Worm (Caenorhabditis elegans) whole organism, early embryonic: ENCODE results near the gene prx-19.

Source experiments
- B0310.2 ChIP-seq: sonication (generic microtip); optimal IDR thresholded peaks from 2 replicates; lab custom pipeline; 2016; ENCODE audit warnings: mild to moderate bottlenecking, missing genetic modification characterization, missing compliant biosample characterization
- F13C5.2 ChIP-seq: sonication (generic microtip); optimal IDR thresholded peaks from 2 replicates; lab custom pipeline; 2017; ENCODE audit warnings: mild to moderate bottlenecking, missing genetic modification characterization, inconsistent platforms, missing compliant biosample characterization
- aly-1 ChIP-seq: sonication (generic microtip); optimal IDR thresholded peaks from 2 replicates; lab custom pipeline; 2016; ENCODE audit warnings: missing genetic modification characterization, missing compliant biosample characterization
- ama-1 ChIP-seq: fragments of 150-350 bp; optimal IDR thresholded peaks from 2 replicates; lab custom pipeline; 2014
- ceh-13 ChIP-seq: fragments of 200-800 bp; sonication (Bioruptor generic); optimal IDR thresholded peaks from 2 replicates; lab custom pipeline; 2018; ENCODE audit warnings: mild to moderate bottlenecking, missing genetic modification characterization, missing compliant biosample characterization
- ceh-36 ChIP-seq: sonication (generic microtip); optimal IDR thresholded peaks from 2 replicates; lab custom pipeline; 2016; ENCODE audit warnings: missing genetic modification characterization, inconsistent platforms, missing compliant biosample characterization
- ets-7 ChIP-seq: sonication (generic microtip); optimal IDR thresholded peaks from 2 replicates; lab custom pipeline; 2016; ENCODE audit warnings: missing genotype, missing genetic modification characterization, missing compliant biosample characterization
- flt-1 ChIP-seq: fragments of 200-800 bp; sonication (Bioruptor generic); IDR thresholded peaks from 2 replicates; pipeline ENCODE4 v1.3.6; 2022; ENCODE audit warnings: missing genetic modification characterization, missing compliant biosample characterization
- hmbx-1 ChIP-seq: sonication (generic microtip); optimal IDR thresholded peaks from 2 replicates; lab custom pipeline; 2016; ENCODE audit warnings: mild to moderate bottlenecking, missing genetic modification characterization, missing compliant biosample characterization
- hmg-4 ChIP-seq: fragments of 200-800 bp; sonication (Bioruptor generic); optimal IDR thresholded peaks from 2 replicates; lab custom pipeline; 2018; ENCODE audit warnings: mild to moderate bottlenecking, missing genetic modification characterization, missing compliant biosample characterization
- hnd-1 ChIP-seq: sonication (generic microtip); optimal IDR thresholded peaks from 2 replicates; lab custom pipeline; 2016; ENCODE audit warnings: missing genetic modification characterization, missing compliant biosample characterization
- pes-1 ChIP-seq: fragments of 200-800 bp; sonication (Bioruptor generic); IDR thresholded peaks from 2 replicates; pipeline ENCODE4 v1.3.6; 2022; ENCODE audit warnings: missing genetic modification reagents, missing genetic modification characterization, missing compliant biosample characterization
- scrt-1 ChIP-seq: fragments of 200-800 bp; sonication (Bioruptor generic); IDR thresholded peaks from 2 replicates; pipeline ENCODE4 v1.3.6; 2022; ENCODE audit warnings: missing genetic modification characterization, missing compliant biosample characterization
- sea-1 ChIP-seq: fragments of 200-800 bp; sonication (Bioruptor generic); conservative IDR thresholded peaks from 2 replicates; pipeline ENCODE4 v1.3.6; 2022; ENCODE audit warnings: missing genetic modification characterization, missing compliant biosample characterization
- tbx-11 ChIP-seq: fragments of 200-800 bp; sonication (Bioruptor generic); IDR thresholded peaks from 2 replicates; pipeline ENCODE4 v1.3.6; 2022; ENCODE audit warnings: missing genetic modification characterization, missing compliant biosample characterization
- tbx-37 ChIP-seq: fragments of 200-800 bp; sonication (Bioruptor generic); conservative IDR thresholded peaks from 2 replicates; pipeline ENCODE4 v1.3.6; 2022; ENCODE audit warnings: missing genetic modification reagents, missing genetic modification characterization, missing compliant biosample characterization
- tra-4 ChIP-seq: sonication (generic microtip); optimal IDR thresholded peaks from 2 replicates; lab custom pipeline; 2017; ENCODE audit warnings: missing genetic modification characterization, missing compliant biosample characterization

Gene prx-19

DNA sequence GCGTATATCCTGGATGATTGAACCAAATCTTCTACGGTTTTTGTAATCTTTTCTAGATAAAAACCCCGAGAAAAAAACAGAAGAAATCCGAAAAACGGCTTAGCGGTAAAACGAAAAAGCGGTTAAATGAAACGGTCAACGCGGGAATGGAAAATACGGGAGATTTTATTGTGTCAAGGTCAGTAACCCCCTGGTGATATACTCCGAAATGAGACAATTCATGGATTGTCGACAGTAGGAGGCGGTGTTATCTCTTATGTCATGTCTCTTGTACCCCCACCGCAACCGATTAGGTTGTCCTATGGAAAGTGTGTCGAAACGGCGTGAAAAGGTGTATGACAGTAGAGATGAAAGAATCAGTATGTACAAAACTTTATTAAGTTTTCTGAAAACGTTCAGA, 35.0 kb upstream of the prx-19 start:
- TF ChIP-seq pes-1 (no peak), hmg-4 (GFP tag; lab: Kevin White, UChicago) (no peak), tbx-11 (GFP tag; lab: Robert Waterston, UW) (no peak), tra-4 (tag; lab: Kevin White, UChicago) (no peak), B0310.2 (tag; lab: Kevin White, UChicago) (no peak), aly-1 (tag; lab: Kevin White, UChicago) (no peak), sea-1 (GFP tag; lab: Robert Waterston, UW) (no peak)

DNA sequence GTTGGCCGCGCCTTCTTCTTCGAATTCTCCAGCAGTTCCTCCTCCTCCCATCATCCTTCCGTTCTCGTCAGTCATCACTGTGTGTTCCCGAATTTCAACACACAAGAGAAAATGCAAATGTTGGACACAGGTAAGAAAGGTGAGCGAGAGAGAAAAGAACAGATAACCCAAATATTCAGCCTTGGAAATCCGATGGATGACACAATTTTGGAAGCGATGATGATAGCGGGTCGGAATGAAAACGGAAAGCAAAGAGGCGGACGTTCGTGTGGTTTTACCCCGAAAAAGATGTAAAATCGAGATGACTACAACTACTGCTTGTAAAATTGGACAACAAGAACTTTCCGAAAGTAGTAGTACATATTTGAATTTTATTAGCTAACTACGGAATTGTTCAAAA, 30.7 kb upstream of the prx-19 start:
- no peak for TF ChIP-seq ets-7 (tag; lab: Kevin White, UChicago)
- TF ChIP-seq flt-1 (GFP tag; lab: Robert Waterston, UW) = no peak
- TF ChIP-seq hmbx-1 (tag; lab: Kevin White, UChicago) = no peak
- TF ChIP-seq tbx-11 (GFP tag; lab: Robert Waterston, UW) = no peak
- no peak for TF ChIP-seq aly-1 (tag; lab: Kevin White, UChicago)
- no peak for TF ChIP-seq hnd-1
- TF ChIP-seq hmg-4 (GFP tag; lab: Kevin White, UChicago) = peak; percentile 18

DNA sequence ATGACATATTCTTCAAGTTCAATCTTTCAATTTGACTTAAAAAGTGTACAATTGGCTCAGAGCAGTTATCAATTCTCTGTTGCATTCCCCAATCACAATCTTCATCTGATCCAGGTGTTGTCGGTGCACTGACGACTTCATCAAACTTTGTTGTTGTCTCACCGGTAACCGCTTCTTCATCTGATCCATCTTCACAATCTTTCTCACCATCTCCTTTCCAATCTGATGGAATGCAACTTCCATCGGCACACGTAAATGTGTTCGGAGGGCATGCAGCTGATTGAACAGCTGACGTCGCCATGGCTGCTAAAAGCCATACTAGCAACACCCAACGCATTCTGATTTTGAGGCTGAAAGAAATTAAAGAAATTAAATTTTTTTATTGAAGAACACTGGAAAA, 29.0 kb upstream of the prx-19 start, which contains the start of gene F44E2.4:
F44E2.4 (minus strand) TSS at position 350 of the 400 bp plus-strand sequence.
- TF ChIP-seq ceh-36 = no peak
- no peak for TF ChIP-seq ceh-13 (GFP tag; lab: Kevin White, UChicago)
- no peak for TF ChIP-seq hmg-4 (GFP tag; lab: Kevin White, UChicago)
- no peak for TF ChIP-seq sea-1 (GFP tag; lab: Robert Waterston, UW)
- no peak for TF ChIP-seq F13C5.2 (tag; lab: Kevin White, UChicago)
- no peak for TF ChIP-seq aly-1 (tag; lab: Kevin White, UChicago)
- TF ChIP-seq flt-1 (GFP tag; lab: Robert Waterston, UW) = no peak
- TF ChIP-seq ama-1 (lab: Kevin White, UChicago) = no peak
- no peak for TF ChIP-seq tbx-11 (GFP tag; lab: Robert Waterston, UW)
- TF ChIP-seq B0310.2 (tag; lab: Kevin White, UChicago) = no peak
- no peak for TF ChIP-seq hmbx-1 (tag; lab: Kevin White, UChicago)
- TF ChIP-seq ets-7 (tag; lab: Kevin White, UChicago) = no peak

DNA sequence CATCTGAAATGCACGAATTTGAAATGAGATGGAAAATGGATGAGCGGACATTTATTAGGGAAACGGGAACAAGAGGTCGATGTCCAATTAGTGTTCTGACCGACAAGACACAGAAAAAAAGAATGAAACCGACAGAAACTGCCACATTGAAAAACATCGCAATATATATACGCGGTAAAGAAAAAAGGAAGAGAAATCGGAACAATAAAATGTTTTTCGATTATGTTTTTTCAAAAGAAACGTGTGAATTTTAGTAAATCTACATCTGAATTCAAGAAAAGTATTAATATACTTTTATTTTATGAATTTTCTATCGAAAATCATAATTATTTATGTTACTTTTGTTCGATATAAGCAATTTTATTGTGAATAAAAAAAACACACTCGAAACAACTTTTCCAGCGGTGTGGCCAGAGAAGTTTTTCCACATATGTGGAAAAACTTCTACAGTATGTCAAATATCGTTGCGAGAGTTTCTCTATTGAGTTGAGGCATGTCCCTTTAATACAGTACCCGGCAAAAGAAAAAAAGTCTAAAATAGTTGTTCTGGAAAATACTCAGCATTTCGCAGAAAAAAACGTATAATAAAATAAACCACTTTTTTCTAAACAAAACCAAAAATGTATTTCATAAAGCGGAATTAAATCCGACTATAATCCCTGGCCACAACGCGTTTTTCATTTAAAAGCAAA, 22.1 kb upstream of the prx-19 start, which contains the start of gene F44E2.10:
F44E2.10 (minus strand) TSS at position 51 of the 692 bp plus-strand sequence.
- no peak for TF ChIP-seq ama-1 (lab: Kevin White, UChicago)
- TF ChIP-seq scrt-1 (GFP tag; lab: Robert Waterston, UW) = no peak
- TF ChIP-seq F13C5.2 (tag; lab: Kevin White, UChicago) = no peak
- no peak for TF ChIP-seq ets-7 (tag; lab: Kevin White, UChicago)
- TF ChIP-seq hmg-4 (GFP tag; lab: Kevin White, UChicago) = no peak
- TF ChIP-seq pes-1 = no peak
- TF ChIP-seq flt-1 (GFP tag; lab: Robert Waterston, UW) = no peak
- TF ChIP-seq B0310.2 (tag; lab: Kevin White, UChicago) = no peak
- TF ChIP-seq ceh-36 = no peak
- TF ChIP-seq aly-1 (tag; lab: Kevin White, UChicago) = no peak
- TF ChIP-seq hnd-1 = no peak
- TF ChIP-seq tra-4 (tag; lab: Kevin White, UChicago) = no peak
- TF ChIP-seq tbx-11 (GFP tag; lab: Robert Waterston, UW) = no peak
- TF ChIP-seq tbx-37 (GFP tag; lab: Robert Waterston, UW) = no peak
- TF ChIP-seq hmbx-1 (tag; lab: Kevin White, UChicago) = no peak

DNA sequence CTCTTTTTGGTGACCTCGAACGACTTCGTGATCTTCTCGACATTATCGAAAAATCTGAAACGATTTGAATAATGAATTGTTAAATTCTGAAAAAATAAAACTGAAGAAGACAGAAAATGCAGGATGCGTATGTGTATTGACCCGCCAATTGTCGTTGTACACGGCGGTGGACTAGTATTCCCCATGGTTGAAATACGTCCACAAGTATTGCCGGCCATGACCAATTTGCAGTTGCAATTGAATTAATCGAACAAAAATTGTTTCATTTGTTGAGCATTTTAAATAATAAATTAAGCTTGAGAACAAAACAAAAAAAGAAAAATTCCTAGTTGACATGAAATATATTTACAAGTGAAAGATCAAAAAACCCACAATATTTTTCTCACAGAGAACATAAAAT, 20.1 kb upstream of the prx-19 start, which contains the start of gene F44E2.3:
F44E2.3 (minus strand) TSS at position 61 of the 400 bp plus-strand sequence.
- TF ChIP-seq aly-1 (tag; lab: Kevin White, UChicago) = no peak
- TF ChIP-seq ama-1 (lab: Kevin White, UChicago) = no peak
- no peak for TF ChIP-seq tbx-11 (GFP tag; lab: Robert Waterston, UW)
- TF ChIP-seq pes-1 = no peak

DNA sequence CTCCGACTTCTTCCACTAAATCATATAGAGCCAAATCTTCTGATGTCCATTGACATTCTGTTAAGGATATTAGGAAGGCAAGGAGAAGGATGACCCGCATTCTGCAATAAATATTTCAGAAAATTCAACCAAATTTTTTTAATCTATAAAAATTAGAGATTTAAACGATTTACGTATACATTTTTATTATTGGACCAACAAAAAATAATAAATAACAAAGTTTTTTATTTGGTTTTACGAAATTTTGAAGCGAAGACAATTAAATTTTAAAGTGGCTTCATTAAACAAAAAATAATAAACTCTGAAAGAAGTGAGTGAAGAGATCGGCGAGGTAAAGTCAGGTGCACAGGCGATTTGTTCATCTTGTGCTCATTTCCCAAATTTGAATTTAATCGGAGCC, 18.0 kb upstream of the prx-19 start, which contains the start of gene F54F2.9:
F54F2.9 (minus strand) TSS at position 101 of the 400 bp plus-strand sequence.
- TF ChIP-seq tbx-37 (GFP tag; lab: Robert Waterston, UW) = no peak
- no peak for TF ChIP-seq scrt-1 (GFP tag; lab: Robert Waterston, UW)
- TF ChIP-seq ceh-36 = no peak
- TF ChIP-seq F13C5.2 (tag; lab: Kevin White, UChicago) = no peak
- no peak for TF ChIP-seq ama-1 (lab: Kevin White, UChicago)
- TF ChIP-seq pes-1 = no peak
- no peak for TF ChIP-seq aly-1 (tag; lab: Kevin White, UChicago)
- no peak for TF ChIP-seq ets-7 (tag; lab: Kevin White, UChicago)
- TF ChIP-seq hmg-4 (GFP tag; lab: Kevin White, UChicago) = no peak
- no peak for TF ChIP-seq tra-4 (tag; lab: Kevin White, UChicago)
- TF ChIP-seq ceh-13 (GFP tag; lab: Kevin White, UChicago) = no peak
- TF ChIP-seq hmbx-1 (tag; lab: Kevin White, UChicago) = no peak
- TF ChIP-seq flt-1 (GFP tag; lab: Robert Waterston, UW) = no peak
- no peak for TF ChIP-seq sea-1 (GFP tag; lab: Robert Waterston, UW)
- TF ChIP-seq B0310.2 (tag; lab: Kevin White, UChicago) = no peak

DNA sequence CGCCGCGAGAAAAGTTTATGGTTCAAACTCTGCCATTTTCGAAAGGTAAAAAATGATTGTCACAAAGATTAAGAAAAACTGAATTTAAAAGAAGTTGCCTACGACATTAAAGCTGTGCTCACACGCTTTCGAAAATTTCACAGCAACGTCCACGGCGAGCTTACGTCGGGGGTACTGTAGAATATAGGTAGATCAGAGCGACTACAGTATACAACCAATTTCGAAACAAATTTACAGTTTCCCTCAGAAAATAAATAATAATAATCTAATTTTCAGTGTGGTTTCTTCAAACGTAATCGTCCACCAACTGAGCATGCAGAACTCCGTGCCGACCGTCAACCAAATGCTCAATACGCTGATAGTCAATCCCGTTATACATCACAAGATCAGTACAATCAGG, 15.5 kb upstream of the prx-19 start:
- TF ChIP-seq sea-1 (GFP tag; lab: Robert Waterston, UW) (no peak), aly-1 (tag; lab: Kevin White, UChicago) (no peak), ceh-13 (GFP tag; lab: Kevin White, UChicago) (no peak), tra-4 (tag; lab: Kevin White, UChicago) (no peak), ama-1 (lab: Kevin White, UChicago) (no peak), B0310.2 (tag; lab: Kevin White, UChicago) (no peak), hmg-4 (GFP tag; lab: Kevin White, UChicago) (no peak), F13C5.2 (tag; lab: Kevin White, UChicago) (no peak), tbx-11 (GFP tag; lab: Robert Waterston, UW) (no peak), pes-1 (no peak), ceh-36 (no peak)
